Worm (Caenorhabditis elegans) whole organism, L1 larva: ENCODE data around the gene C24D10.4.
A peak's percentile ranks its signal among the peaks of the same experiment; 100 is the strongest.

ENCODE experiments used
- efl-1 ChIP-seq, 4 experiments: fragments of 150-350 bp; optimal IDR thresholded peaks in 3 of 4; peaks in 1 of 4; 1 replicate in 1 of 4; 2 replicates in 3 of 4; lab custom pipeline; 2014; ENCODE audit warnings: missing biosample characterization in 2 of 4, missing genetic modification characterization in 2 of 4, missing genetic modification reagents in 2 of 4
- lin-39 ChIP-seq: fragments of 150-350 bp; optimal IDR thresholded peaks from 2 replicates; lab custom pipeline; 2014; ENCODE audit warnings: missing biosample characterization, missing genetic modification reagents, missing genetic modification characterization
- lsy-2 ChIP-seq, 2 experiments: fragments of 150-350 bp; optimal IDR thresholded peaks; 2 replicates each; lab custom pipeline; 2014; ENCODE audit warnings: missing biosample characterization in 2 of 2, missing genetic modification characterization in 2 of 2
- nhr-11 ChIP-seq: fragments of 150-350 bp; optimal IDR thresholded peaks from 2 replicates; lab custom pipeline; 2014; ENCODE audit warnings: missing biosample characterization, missing genetic modification characterization
- nhr-237 ChIP-seq: fragments of 150-350 bp; optimal IDR thresholded peaks from 2 replicates; lab custom pipeline; 2014; ENCODE audit warnings: missing biosample characterization, missing genetic modification characterization
- tlp-1 ChIP-seq: fragments of 150-350 bp; optimal IDR thresholded peaks from 2 replicates; lab custom pipeline; 2014; ENCODE audit warnings: missing biosample characterization, missing genetic modification characterization
- unc-62 ChIP-seq: fragments of 150-350 bp; optimal IDR thresholded peaks from 2 replicates; lab custom pipeline; 2014; ENCODE audit warnings: missing biosample characterization, missing genetic modification reagents, missing genetic modification characterization
- zag-1 ChIP-seq: fragments of 150-350 bp; optimal IDR thresholded peaks from 2 replicates; lab custom pipeline; 2014; ENCODE audit warnings: missing biosample characterization, missing genetic modification characterization
- ztf-11 ChIP-seq, 2 experiments: sonication (generic microtip); optimal IDR thresholded peaks; 2 replicates each; lab custom pipeline; 2016 to 2017; ENCODE audit warnings: missing genetic modification characterization in 2 of 2, missing biosample characterization in 1 of 2, missing compliant biosample characterization in 1 of 2

- TF ChIP-seq ztf-11 (tag; optimal IDR thresholded peaks at IDR 0.05; lab: Kevin White, UChicago) = no peak
- TF ChIP-seq lsy-2 (tag; optimal IDR thresholded peaks at IDR 0.05; lab: Kevin White, UChicago) = peak in 1 of 2 experiments; percentile 15
- no peak for TF ChIP-seq nhr-237 (tag; lab: Kevin White, UChicago)
- no peak for TF ChIP-seq nhr-11
- no peak for TF ChIP-seq tlp-1
- no peak for TF ChIP-seq unc-62 (GFP tag; lab: Kevin White, UChicago)
- TF ChIP-seq efl-1 (optimal IDR thresholded peaks at IDR 0.05; lab: Kevin White, UChicago) = no peak
- TF ChIP-seq efl-1 (GFP tag; optimal IDR thresholded peaks at IDR 0.05 in 1 of 2; lab: Kevin White, UChicago) = no peak
- no peak for TF ChIP-seq lin-39
- no peak for TF ChIP-seq zag-1 (tag; lab: Kevin White, UChicago)
Observed at ce11 chrIV:5139189-5139588, 21.1 kb upstream of the C24D10.4 start.
